Fruit fly (Drosophila melanogaster) Kc167 (cell line): ENCODE results near the gene ghi.

Experiments used
- Myc ChIP-seq: fragments of >200 bp; optimal IDR thresholded peaks from 2 replicates; lab custom pipeline; 2017; ENCODE audit warnings: missing external identifiers
- Sin3A ChIP-seq: fragments of >200 bp; optimal IDR thresholded peaks from 2 replicates; lab custom pipeline; 2018; ENCODE audit warnings: missing external identifiers
- h ChIP-seq: fragments of >200 bp; optimal IDR thresholded peaks from 3 replicates; lab custom pipeline; 2018; ENCODE audit warnings: missing external identifiers
- insv ChIP-seq: fragments of >200 bp; optimal IDR thresholded peaks from 3 replicates; lab custom pipeline; 2018; ENCODE audit warnings: missing external identifiers
- psq ChIP-seq: fragments of >200 bp; optimal IDR thresholded peaks from 2 replicates; lab custom pipeline; 2017; ENCODE audit warnings: missing external identifiers
- ttk ChIP-seq: sonication (Bioruptor generic); optimal IDR thresholded peaks from 2 replicates; lab custom pipeline; 2017; ENCODE audit warnings: missing external identifiers

The ghi gene

DNA sequence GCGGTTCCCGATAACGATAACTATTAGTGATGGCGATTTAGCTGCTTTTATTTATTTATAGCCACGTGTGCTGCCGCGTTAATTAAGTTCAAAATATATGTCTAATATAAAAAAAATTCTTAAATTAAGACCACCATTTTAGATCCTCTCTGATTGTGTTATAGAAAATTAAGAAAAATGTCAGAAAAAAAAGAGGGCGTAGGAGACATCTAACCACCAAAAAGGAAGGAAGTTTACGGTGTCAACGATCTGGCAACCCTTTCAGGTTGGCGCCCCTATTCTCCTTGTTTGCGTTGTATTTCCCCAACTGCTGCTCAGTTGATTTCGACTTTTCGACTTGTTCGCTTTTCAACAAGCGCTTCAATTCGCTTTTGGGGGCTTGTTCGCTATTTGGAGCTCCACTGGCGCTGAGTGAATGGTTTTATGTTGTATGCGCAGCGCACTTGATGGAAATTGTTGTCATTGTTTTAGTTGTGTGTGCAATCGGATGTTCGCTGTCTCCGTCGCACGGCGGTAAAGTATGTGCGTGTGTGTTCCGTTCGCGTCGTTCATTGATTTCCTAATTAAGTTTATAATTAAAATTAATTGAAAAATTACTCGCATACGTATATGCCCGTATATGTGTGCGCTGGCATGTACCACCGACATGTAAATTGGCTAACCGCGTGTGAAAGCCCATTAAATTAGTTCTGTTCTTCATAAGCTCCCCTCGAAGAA is 9.3 kb downstream of the ghi start, which contains the start of the genes CG3434 and CG44838:
CG3434 (minus strand) TSS at position 25 of the 717 bp plus-strand sequence.
CG44838 (plus strand) TSS at position 276 of the 717 bp plus-strand sequence.
- TF ChIP-seq Sin3A (lab: Kevin White, UChicago), result no peak
- no peak for TF ChIP-seq psq
- no peak for TF ChIP-seq Myc (lab: Kevin White, UChicago)
- TF ChIP-seq insv (lab: Kevin White, UChicago), result no peak
- no peak for TF ChIP-seq h (lab: Kevin White, UChicago)
- TF ChIP-seq ttk (lab: Kevin White, UChicago), result no peak

DNA sequence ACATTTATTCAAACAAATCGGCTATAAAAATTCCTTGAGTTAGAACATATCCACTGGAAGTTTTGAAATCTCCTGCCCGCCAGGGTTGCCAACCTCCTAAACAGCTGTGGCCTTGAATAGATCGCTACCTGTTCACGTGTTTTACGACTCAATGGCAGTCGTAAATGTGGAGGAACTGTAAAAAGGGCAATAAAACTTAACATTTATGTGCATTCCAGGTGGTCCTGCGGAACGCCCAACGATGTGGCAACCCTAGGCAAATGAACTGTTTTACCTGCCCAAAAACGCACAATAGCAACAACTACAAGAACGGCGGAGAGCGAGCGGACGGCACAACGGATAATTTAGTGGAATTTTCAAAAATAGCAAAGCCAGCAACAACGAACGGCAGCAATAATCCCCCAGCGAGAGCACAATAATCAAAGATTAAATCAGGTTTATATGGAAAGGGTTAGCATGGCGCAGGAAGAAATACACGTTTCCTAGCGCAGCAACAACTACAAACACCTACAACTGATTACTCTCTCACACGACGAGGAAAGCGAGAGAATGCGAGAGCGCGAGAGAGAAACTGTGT is 10.1 kb downstream of the ghi start:
- TF ChIP-seq Sin3A (lab: Kevin White, UChicago), result no peak
- no peak for TF ChIP-seq ttk (lab: Kevin White, UChicago)
- no peak for TF ChIP-seq psq

DNA sequence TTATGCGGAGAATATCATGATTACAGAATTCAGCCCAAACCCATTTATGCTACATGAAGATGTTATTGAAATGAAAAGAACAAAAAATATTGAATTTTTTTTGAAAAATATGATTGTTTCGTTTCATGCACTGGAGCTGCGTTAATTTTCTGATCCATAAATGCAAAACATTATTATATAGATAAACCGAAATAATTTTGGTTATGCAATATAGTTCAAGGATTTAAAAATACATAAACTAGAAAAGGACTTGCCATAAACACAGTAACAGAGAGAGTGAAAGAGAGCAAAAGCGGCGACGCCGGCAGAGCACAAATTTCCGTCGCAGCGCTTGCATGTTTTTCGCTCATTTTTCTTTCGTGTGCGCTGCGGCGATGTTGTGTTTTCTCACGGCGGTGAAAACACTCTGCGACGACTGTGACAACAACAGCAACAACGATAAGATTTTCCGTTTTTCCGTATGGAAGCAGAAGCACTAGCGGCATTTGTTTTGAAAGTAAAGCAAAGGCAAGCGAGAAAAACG is 10.6 kb downstream of the ghi start:
- TF ChIP-seq h (lab: Kevin White, UChicago) (no peak), Sin3A (lab: Kevin White, UChicago) (no peak), Myc (lab: Kevin White, UChicago) (no peak), ttk (lab: Kevin White, UChicago) (no peak), insv (lab: Kevin White, UChicago) (no peak), psq (no peak)

DNA sequence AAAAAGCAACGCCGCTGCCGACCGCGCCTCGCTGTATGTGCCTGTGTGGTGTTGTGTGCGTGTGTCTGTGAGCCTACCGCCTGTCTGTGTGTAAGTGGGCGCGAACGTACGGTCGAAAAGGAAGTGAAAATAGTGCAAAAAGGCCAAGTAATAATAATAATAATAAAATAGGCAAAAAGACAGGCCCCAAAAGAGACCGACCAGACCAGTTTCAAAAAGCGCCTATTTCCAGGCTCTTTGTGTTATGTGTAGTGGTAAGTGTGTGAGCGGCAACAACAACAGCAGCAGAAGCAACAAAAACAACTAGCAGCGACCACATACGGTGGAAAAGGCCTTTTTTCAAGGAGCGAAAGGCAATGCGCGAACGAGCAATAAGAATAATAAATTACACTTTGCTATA is 11.1 kb downstream of the ghi start:
- no peak for TF ChIP-seq psq
- TF ChIP-seq h (lab: Kevin White, UChicago), result no peak
- TF ChIP-seq Myc (lab: Kevin White, UChicago), result no peak
- no peak for TF ChIP-seq ttk (lab: Kevin White, UChicago)
- no peak for TF ChIP-seq Sin3A (lab: Kevin White, UChicago)
- TF ChIP-seq insv (lab: Kevin White, UChicago), result no peak

DNA sequence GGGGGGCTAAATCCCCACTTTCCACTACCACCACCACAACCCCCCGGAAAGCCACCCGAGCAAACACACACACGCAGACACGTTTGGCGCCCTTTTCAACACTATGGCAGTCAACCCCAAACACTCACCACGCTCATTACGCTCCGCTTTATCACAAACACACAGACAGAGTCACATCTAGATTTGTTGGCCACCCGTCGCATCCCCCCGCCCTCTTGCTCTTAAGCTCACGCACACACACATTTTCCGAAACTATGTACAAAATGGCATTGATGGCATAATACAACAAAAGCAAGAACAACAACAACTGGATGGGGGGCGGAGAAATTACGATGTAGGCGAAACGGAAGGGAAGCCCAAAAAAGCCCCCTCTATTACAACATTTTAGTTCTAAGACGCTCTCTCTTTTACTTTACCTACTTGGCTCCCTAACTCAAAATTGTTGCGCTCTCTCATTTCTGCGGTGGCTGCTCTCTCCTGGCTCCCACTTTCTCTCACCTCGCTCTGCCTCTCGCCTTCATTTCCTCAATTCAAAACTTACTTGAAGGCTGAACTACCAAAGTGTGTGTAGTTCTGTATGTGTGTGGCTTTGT is 14.1 kb downstream of the ghi start:
- TF ChIP-seq Sin3A (lab: Kevin White, UChicago) (no peak), Myc (lab: Kevin White, UChicago) (no peak), psq (no peak), insv (lab: Kevin White, UChicago) (no peak), ttk (lab: Kevin White, UChicago) (no peak), h (lab: Kevin White, UChicago) (no peak)

DNA sequence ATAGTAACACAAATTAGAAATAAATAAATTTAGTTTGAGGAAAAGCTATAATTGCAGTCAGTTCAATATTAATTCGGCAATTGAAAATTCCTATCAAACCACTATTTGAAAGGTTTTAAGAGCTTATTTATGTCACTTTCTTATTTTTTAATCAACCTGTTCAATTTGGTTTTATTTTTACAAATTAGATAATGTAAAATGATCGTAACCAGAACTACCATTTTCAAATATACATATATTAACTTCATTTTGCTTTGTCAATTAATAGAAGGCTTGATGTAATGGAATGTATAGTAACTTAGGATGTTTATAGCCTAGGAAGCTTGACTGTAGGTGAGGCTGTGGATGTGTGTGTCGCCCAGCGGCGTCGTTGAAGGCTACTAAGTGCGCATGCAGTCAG is 14.9 kb downstream of the ghi start:
- TF ChIP-seq Myc (lab: Kevin White, UChicago) (no peak), insv (lab: Kevin White, UChicago) (no peak), psq (no peak), h (lab: Kevin White, UChicago) (no peak), ttk (lab: Kevin White, UChicago) (no peak), Sin3A (lab: Kevin White, UChicago) (no peak)

DNA sequence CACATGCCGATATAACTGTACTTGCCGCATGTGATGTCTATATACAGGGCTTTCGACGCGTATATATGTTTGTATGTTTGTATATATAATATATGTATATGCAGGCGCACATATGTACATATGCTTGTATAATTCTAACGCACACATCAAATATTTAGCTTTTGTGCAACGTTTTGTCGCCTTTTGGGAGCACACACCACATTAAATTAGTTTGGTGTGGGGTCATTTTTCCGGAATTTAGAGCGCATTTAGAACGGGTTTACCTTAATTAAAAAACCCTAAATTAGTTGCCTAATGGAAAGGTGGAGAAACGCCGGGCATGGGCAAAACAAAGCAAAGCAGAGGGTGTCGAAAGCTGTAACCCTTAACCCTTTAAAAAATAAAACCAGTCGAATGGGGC is 15.6 kb downstream of the ghi start:
- TF ChIP-seq h (lab: Kevin White, UChicago), result no peak
- TF ChIP-seq Myc (lab: Kevin White, UChicago), result no peak
- no peak for TF ChIP-seq ttk (lab: Kevin White, UChicago)
- no peak for TF ChIP-seq Sin3A (lab: Kevin White, UChicago)
- no peak for TF ChIP-seq psq
- TF ChIP-seq insv (lab: Kevin White, UChicago), result no peak

DNA sequence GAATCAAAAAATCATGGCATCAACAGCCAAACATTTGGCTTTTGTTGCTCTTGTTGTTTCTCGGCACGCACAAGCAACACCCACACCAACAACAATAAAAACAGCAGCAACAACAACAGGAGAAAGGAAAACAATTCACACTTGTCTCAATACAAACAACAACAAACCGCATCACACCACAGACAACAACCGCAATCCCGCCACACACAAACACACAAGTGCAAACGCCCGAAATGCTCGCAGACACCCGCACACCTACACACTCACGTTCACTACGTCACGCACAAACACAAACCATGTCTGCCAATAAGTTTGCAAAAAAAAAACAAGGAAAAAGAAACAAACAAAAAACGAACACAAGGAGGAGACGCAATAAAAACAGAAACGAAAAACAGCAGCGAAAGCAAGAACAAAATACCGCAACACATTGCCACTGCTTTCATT is 16.1 kb downstream of the ghi start:
- no peak for TF ChIP-seq Myc (lab: Kevin White, UChicago)
- no peak for TF ChIP-seq insv (lab: Kevin White, UChicago)
- TF ChIP-seq h (lab: Kevin White, UChicago), result no peak
- no peak for TF ChIP-seq Sin3A (lab: Kevin White, UChicago)
- no peak for TF ChIP-seq ttk (lab: Kevin White, UChicago)
- TF ChIP-seq psq, result no peak

DNA sequence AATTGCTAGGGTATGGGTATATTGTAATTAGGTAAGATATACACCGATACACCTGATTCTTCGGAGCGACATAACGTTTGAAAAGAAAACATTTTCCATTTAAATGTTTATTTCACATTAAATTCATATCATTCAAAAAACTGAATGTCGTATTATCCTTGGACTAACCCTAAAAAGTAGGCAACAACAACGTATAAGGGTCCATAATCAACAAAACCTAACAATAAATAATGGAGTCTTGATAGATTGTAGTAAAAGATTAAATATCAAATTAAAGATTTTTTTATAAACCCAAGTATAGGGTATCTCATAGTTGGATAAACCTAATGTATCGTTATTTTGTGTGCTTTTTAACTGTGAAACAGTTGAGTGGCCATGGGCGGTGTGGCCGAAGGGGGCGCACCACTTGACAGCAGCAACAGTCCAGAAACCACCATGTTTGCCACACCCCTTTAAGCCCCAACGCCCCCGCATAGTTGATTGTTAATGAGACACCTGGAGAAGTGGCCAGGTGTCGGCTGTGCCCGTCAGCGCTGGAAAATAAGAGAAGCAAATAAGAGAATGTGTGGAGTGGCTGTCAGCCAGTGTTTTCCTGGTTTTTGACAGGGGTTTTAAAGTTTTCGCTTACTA is 16.7 kb downstream of the ghi start:
- TF ChIP-seq Sin3A (lab: Kevin White, UChicago), result no peak
- no peak for TF ChIP-seq Myc (lab: Kevin White, UChicago)
- TF ChIP-seq h (lab: Kevin White, UChicago), result no peak
- TF ChIP-seq insv (lab: Kevin White, UChicago), result no peak
- TF ChIP-seq ttk (lab: Kevin White, UChicago), result no peak
- TF ChIP-seq psq, result no peak

DNA sequence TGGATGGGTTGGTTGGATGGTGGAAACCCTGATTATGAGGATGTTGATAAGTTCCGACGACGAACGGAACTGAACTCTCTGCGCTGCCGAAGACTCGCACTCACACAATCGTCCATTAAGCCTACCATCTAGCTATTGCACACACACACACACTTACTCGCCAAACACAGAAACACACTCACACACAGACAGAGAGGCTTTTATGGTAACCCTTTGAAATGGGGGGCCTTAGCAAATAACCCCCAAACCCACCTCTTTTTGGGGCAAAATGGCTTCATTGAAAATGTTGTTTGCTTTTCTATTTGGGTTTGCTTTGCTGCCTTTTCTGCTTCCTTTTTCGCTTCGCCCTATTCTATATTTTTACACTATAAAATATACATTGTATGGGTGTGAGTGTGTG is 17.4 kb downstream of the ghi start:
- TF ChIP-seq ttk (lab: Kevin White, UChicago) (no peak), Myc (lab: Kevin White, UChicago) (no peak), insv (lab: Kevin White, UChicago) (no peak)

DNA sequence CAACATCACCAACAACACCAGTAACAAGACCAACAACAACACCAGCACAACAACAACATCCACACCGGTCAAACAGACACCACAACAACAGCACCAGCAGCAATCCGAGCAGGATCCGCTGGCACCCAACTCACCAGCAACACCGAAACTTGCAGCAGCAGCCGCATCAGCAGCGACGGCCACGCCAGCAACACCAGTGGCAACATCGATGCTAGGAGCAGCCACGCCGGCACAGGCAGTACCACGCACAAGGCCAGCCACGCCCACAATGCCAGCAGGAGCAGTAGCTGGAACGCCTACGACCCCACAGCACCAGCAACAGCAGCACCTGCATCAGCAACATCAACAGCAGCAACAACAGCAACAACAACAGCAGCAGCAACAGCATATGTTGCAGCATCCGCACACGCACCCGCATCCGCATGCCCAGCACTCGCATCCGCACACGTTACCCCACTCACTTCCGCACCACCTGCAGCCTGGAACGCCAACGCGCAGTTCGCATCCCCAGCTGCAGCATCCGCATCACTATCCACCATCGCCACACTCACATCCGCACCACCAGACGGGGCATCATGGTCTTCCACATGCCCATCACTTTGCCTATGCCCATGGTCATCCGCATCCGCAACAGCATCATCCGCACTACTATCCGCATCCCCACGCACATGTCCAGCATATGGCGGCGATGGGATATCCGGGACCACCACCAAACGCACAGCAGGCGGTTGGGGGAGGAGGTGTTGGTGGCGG is 19.7 kb downstream of the ghi start:
- no peak for TF ChIP-seq insv (lab: Kevin White, UChicago)
- no peak for TF ChIP-seq h (lab: Kevin White, UChicago)
- TF ChIP-seq Sin3A (lab: Kevin White, UChicago), result no peak
- TF ChIP-seq Myc (lab: Kevin White, UChicago), result no peak
- TF ChIP-seq psq, result no peak
- no peak for TF ChIP-seq ttk (lab: Kevin White, UChicago)
